Worm (Caenorhabditis elegans): ENCODE measurements around the gene abts-2.

- TF ChIP-seq ztf-29 (GFP tag; IDR thresholded peaks at IDR 0.05) (no peak), flt-1 (GFP tag; IDR thresholded peaks at IDR 0.05) (no peak), ztf-23 (GFP tag; IDR thresholded peaks at IDR 0.05) (no peak), ref-1 (GFP tag; conservative IDR thresholded peaks at IDR 0.05) (no peak), med-1 (GFP tag; optimal IDR thresholded peaks at IDR 0.05; ENCODE audit: insufficient read depth) (no peak), cog-1 (tag; optimal IDR thresholded peaks at IDR 0.05) (no peak), T22C8.4 (GFP tag; IDR thresholded peaks at IDR 0.05) (no peak), tab-1 (GFP tag; IDR thresholded peaks at IDR 0.05) (no peak)
Measured at ce11 chrX:11632107-11632506, 46.6 kb downstream of the abts-2 start, which contains the start of gene sto-6.
